Worm (Caenorhabditis elegans): ENCODE results near the gene frpr-16.

- TF ChIP-seq unc-39 (tag; optimal IDR thresholded peaks at IDR 0.05) (no peak), unc-62 (GFP tag; optimal IDR thresholded peaks at IDR 0.05) (no peak), sptf-1 (tag; optimal IDR thresholded peaks at IDR 0.05) (no peak), pha-4 (tag; optimal IDR thresholded peaks at IDR 0.05) (no peak), snpc-4 (tag; optimal IDR thresholded peaks at IDR 0.05) (no peak), nhr-237 (tag; optimal IDR thresholded peaks at IDR 0.05) (no peak), lin-32 (GFP tag; optimal IDR thresholded peaks at IDR 0.05) (no peak)
Measured at ce11 chrII:6045048-6045447, 14.0 kb upstream of the frpr-16 start, which contains the start of gene R12C12.5.

Measured in whole organism, mixed stage, embryonic.